Worm (Caenorhabditis elegans): ENCODE data around the gene C39D10.7.

DNA sequence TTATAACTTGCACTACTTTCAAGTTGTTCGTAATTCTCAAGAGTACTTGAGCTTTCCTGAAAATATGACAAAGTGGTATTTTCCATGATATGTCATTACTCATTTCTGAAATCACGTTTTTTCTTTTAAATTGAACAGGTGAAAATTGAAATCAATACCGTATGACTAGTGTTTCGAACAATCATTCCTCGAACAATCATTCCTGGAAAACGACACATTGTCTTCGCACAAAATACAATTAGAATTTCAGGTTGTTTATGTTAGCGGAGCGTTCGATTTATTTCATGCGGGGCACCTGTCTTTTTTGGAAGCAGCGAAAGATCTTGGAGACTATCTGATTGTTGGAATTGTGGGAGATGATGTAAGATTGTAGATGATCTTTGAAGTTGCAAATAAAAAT lies 27.5 kb downstream of the C39D10.7 start:
- TF ChIP-seq tbx-37 (GFP tag; conservative IDR thresholded peaks at IDR 0.05) (no peak), ama-1 (optimal IDR thresholded peaks at IDR 0.05) (no peak), flt-1 (GFP tag; IDR thresholded peaks at IDR 0.05) (no peak), scrt-1 (GFP tag; IDR thresholded peaks at IDR 0.05) (no peak), hmg-4 (GFP tag; optimal IDR thresholded peaks at IDR 0.05) (no peak), ceh-13 (GFP tag; optimal IDR thresholded peaks at IDR 0.05) (no peak), pes-1 (GFP tag; IDR thresholded peaks at IDR 0.05) (no peak), ceh-36 (tag; optimal IDR thresholded peaks at IDR 0.05) (no peak), aly-1 (tag; optimal IDR thresholded peaks at IDR 0.05) (no peak), tra-4 (tag; optimal IDR thresholded peaks at IDR 0.05) (no peak), hnd-1 (tag; optimal IDR thresholded peaks at IDR 0.05) (no peak), F13C5.2 (tag; optimal IDR thresholded peaks at IDR 0.05) (no peak), sea-1 (GFP tag; conservative IDR thresholded peaks at IDR 0.05) (no peak)
